Fruit fly (Drosophila melanogaster) Kc167 (cell line): ENCODE data around the gene Cep290.

Source experiments
- Myc ChIP-seq: fragments of >200 bp; optimal IDR thresholded peaks from 2 replicates; lab custom pipeline; 2017; ENCODE audit warnings: missing external identifiers
- Sin3A ChIP-seq: fragments of >200 bp; optimal IDR thresholded peaks from 2 replicates; lab custom pipeline; 2018; ENCODE audit warnings: missing external identifiers
- h ChIP-seq: fragments of >200 bp; optimal IDR thresholded peaks from 3 replicates; lab custom pipeline; 2018; ENCODE audit warnings: missing external identifiers
- psq ChIP-seq: fragments of >200 bp; optimal IDR thresholded peaks from 2 replicates; lab custom pipeline; 2017; ENCODE audit warnings: missing external identifiers
- ttk ChIP-seq: sonication (Bioruptor generic); optimal IDR thresholded peaks from 2 replicates; lab custom pipeline; 2017; ENCODE audit warnings: missing external identifiers

dm6 chr3L:819297-819886, 24.3 kb upstream of the Cep290 start:
- TF ChIP-seq ttk (lab: Kevin White, UChicago), result no peak
- no peak for TF ChIP-seq Myc (lab: Kevin White, UChicago)
- TF ChIP-seq Sin3A (lab: Kevin White, UChicago), result no peak
- TF ChIP-seq psq (lab: Kevin White, UChicago), result no peak
- no peak for TF ChIP-seq h (lab: Kevin White, UChicago)
